Worm (Caenorhabditis elegans) whole organism, L4 larva: ENCODE measurements around the gene rpl-34.

Source experiments
- ceh-28 ChIP-seq: fragments of 150-350 bp; optimal IDR thresholded peaks from 2 replicates; lab custom pipeline; 2014; ENCODE audit warnings: missing biosample characterization, missing genetic modification reagents, missing genetic modification characterization
- ceh-82 ChIP-seq: sonication (generic microtip); optimal IDR thresholded peaks from 2 replicates; lab custom pipeline; 2017; ENCODE audit warnings: missing biosample characterization, missing genetic modification characterization
- ces-1 ChIP-seq: fragments of 150-350 bp; sonication (generic microtip); optimal IDR thresholded peaks from 4 replicates; lab custom pipeline; 2014; ENCODE audit warnings: missing biosample characterization, missing genetic modification reagents, missing genetic modification characterization
- hmg-1.1 ChIP-seq: fragments of 200-800 bp; sonication (Bioruptor generic); IDR thresholded peaks from 2 replicates; pipeline ENCODE4 v1.3.6; 2022; ENCODE audit warnings: missing genetic modification reagents, missing genetic modification characterization, missing compliant biosample characterization
- lin-13 ChIP-seq: fragments of 150-350 bp; optimal IDR thresholded peaks from 2 replicates; lab custom pipeline; 2014; ENCODE audit warnings: missing biosample characterization, missing genetic modification reagents, missing genetic modification characterization
- lsy-2 ChIP-seq, 2 experiments: fragments of 150-350 bp in 1 of 2; sonication (generic microtip) in 1 of 2; optimal IDR thresholded peaks; 2 replicates each; lab custom pipeline; 2014 to 2017; ENCODE audit warnings: missing biosample characterization in 2 of 2, missing genetic modification characterization in 2 of 2
- mdt-29 ChIP-seq: fragments of 200-800 bp; sonication (Bioruptor generic); IDR thresholded peaks from 2 replicates; pipeline ENCODE4 v1.3.6; 2022; ENCODE audit warnings: missing genetic modification reagents, missing genetic modification characterization, missing compliant biosample characterization
- nhr-11 ChIP-seq: fragments of 150-350 bp; optimal IDR thresholded peaks from 2 replicates; lab custom pipeline; 2014; ENCODE audit warnings: missing biosample characterization, missing genetic modification characterization
- nhr-237 ChIP-seq: sonication (generic microtip); optimal IDR thresholded peaks from 2 replicates; lab custom pipeline; 2017; ENCODE audit warnings: missing biosample characterization, missing genetic modification characterization
- pqm-1 ChIP-seq: sonication (generic microtip); optimal IDR thresholded peaks from 2 replicates; lab custom pipeline; 2017; ENCODE audit warnings: missing biosample characterization, missing genetic modification characterization
- rbr-2 ChIP-seq: sonication (generic microtip); optimal IDR thresholded peaks from 2 replicates; lab custom pipeline; 2016; ENCODE audit warnings: missing genotype, missing genetic modification characterization, missing compliant biosample characterization
- skn-1 ChIP-seq: fragments of 150-350 bp; optimal IDR thresholded peaks from 2 replicates; lab custom pipeline; 2014; ENCODE audit warnings: missing biosample characterization, missing genetic modification characterization

DNA sequence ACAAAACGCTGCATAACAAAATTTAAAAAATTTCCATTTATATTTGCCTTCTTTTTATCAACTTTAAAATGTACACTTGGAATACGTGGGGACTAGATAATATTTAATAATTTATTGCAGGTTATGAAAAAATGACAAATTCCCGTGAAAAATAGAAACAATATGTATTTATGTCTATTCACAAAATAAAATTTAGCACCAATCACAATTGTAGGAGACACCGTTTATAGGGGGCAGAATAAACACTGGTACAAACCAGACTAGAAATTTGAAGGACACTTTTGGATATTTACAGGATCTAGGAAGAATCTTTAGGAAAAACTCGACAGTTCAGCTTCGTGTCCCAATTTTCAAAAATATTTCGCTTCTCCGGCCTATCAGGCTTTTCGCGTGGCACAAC is 1.6 kb downstream of the rpl-34 start, which contains the start of gene C42C1.3:
- TF ChIP-seq skn-1 (tag; lab: Kevin White, UChicago) = no peak
- TF ChIP-seq mdt-29 (GFP tag; lab: Robert Waterston, UW) = no peak
- no peak for TF ChIP-seq ceh-28 (tag; lab: Kevin White, UChicago)
- TF ChIP-seq pqm-1 = no peak
- no peak for TF ChIP-seq lsy-2 (tag; optimal IDR thresholded peaks at IDR 0.05; lab: Kevin White, UChicago)
- TF ChIP-seq rbr-2 = no peak
- TF ChIP-seq nhr-11 (tag; lab: Kevin White, UChicago) = no peak
- TF ChIP-seq hmg-1.1 = no peak
- TF ChIP-seq lin-13 (GFP tag; lab: Kevin White, UChicago) = no peak
- TF ChIP-seq ceh-82 (tag; lab: Kevin White, UChicago) = no peak
- TF ChIP-seq nhr-237 (tag; lab: Kevin White, UChicago) = no peak
- no peak for TF ChIP-seq ces-1 (GFP tag; lab: Kevin White, UChicago)
